Fruit fly (Drosophila melanogaster): ENCODE data around the gene Mur18B.

Gene Mur18B

dm6 chrX:19241790-19242373 is 28.8 kb downstream of the Mur18B start, which contains the start of gene CG14196 (continued):
- TF ChIP-seq Mes4 (GFP tag; optimal IDR thresholded peaks at IDR 0.05) (no peak), Dp (GFP tag; optimal IDR thresholded peaks at IDR 0.05) (no peak), CG17186 (GFP tag; optimal IDR thresholded peaks at IDR 0.05) (no peak), Spps (tag; optimal IDR thresholded peaks at IDR 0.05) (no peak), Vsx1 (GFP tag; optimal IDR thresholded peaks at IDR 0.05) (no peak), MTF-1 (GFP tag; optimal IDR thresholded peaks at IDR 0.05; ENCODE audit: borderline replicate concordance) (no peak), B-H2 (GFP tag; optimal IDR thresholded peaks at IDR 0.05) (no peak), CG30020 (tag; optimal IDR thresholded peaks at IDR 0.05) (no peak), Atf-2 (GFP tag; optimal IDR thresholded peaks at IDR 0.05) (no peak), pum (GFP tag; optimal IDR thresholded peaks at IDR 0.05) (no peak), CG13123 (GFP tag; optimal IDR thresholded peaks at IDR 0.05) (no peak), ro (GFP tag; IDR thresholded peaks at IDR 0.05) (no peak), Doc2 (GFP tag; IDR thresholded peaks at IDR 0.05) (no peak), Dfd (GFP tag; optimal IDR thresholded peaks at IDR 0.05) (no peak), CG6813 (GFP tag; optimal IDR thresholded peaks at IDR 0.05) (no peak), CkIIα-i1 (GFP tag; IDR thresholded peaks at IDR 0.05) (no peak), lmd (GFP tag; IDR thresholded peaks at IDR 0.05) (no peak), Bgb (GFP tag; IDR thresholded peaks at IDR 0.05; ENCODE audit: partially characterized antibody) (peak; percentile 25; the same call in 1 of the 2 replicates), NK7.1 (GFP tag; optimal IDR thresholded peaks at IDR 0.05) (no peak), mirr (GFP tag; optimal IDR thresholded peaks at IDR 0.05) (no peak), CG12219 (GFP tag; optimal IDR thresholded peaks at IDR 0.05) (no peak), CG17912 (GFP tag; optimal IDR thresholded peaks at IDR 0.05) (no peak), Sry-β (GFP tag; optimal IDR thresholded peaks at IDR 0.05) (no peak), sens (GFP tag) (peak; percentile 66), CG4617 (GFP tag; optimal IDR thresholded peaks at IDR 0.05; ENCODE audit: borderline replicate concordance) (no peak), Ptx1 (GFP tag; IDR thresholded peaks at IDR 0.05) (no peak), CG16813 (GFP tag; IDR thresholded peaks at IDR 0.05; ENCODE audit: partially characterized antibody) (no peak), D19B (GFP tag; optimal IDR thresholded peaks at IDR 0.05) (peak; percentile 37), CG11093 (GFP tag; IDR thresholded peaks at IDR 0.05) (no peak), CG14050 (GFP tag; IDR thresholded peaks at IDR 0.05) (no peak), CG12744 (GFP tag; optimal IDR thresholded peaks at IDR 0.05) (no peak), CG8281 (tag; optimal IDR thresholded peaks at IDR 0.05) (peak; percentile 69), so (GFP tag; IDR thresholded peaks at IDR 0.05) (no peak), CG6689 (GFP tag; IDR thresholded peaks at IDR 0.05) (no peak), croc (GFP tag; conservative IDR thresholded peaks at IDR 0.05) (no peak), nom (GFP tag; optimal IDR thresholded peaks at IDR 0.05) (no peak), CG13424 (tag; optimal IDR thresholded peaks at IDR 0.05) (no peak), CG1603 (tag; optimal IDR thresholded peaks at IDR 0.05) (peak; percentile 2), Poxn (GFP tag; IDR thresholded peaks at IDR 0.05) (no peak), BEAF-32 (GFP tag; optimal IDR thresholded peaks at IDR 0.05) (no peak), sug (tag; optimal IDR thresholded peaks at IDR 0.05) (peak; percentile 4), CG3995 (GFP tag; optimal IDR thresholded peaks at IDR 0.05) (no peak), schlank (tag; optimal IDR thresholded peaks at IDR 0.05) (no peak), vvl (GFP tag; IDR thresholded peaks at IDR 0.05) (no peak), NFAT (GFP tag; IDR thresholded peaks at IDR 0.05) (no peak), gfzf (GFP tag; optimal IDR thresholded peaks at IDR 0.05) (no peak), CG1792 (GFP tag; optimal IDR thresholded peaks at IDR 0.05) (no peak), ash1 (GFP tag; optimal IDR thresholded peaks at IDR 0.05) (no peak), CG11723 (GFP tag; optimal IDR thresholded peaks at IDR 0.05) (no peak), Hmr (GFP tag; optimal IDR thresholded peaks at IDR 0.05) (no peak), BtbVII (GFP tag; optimal IDR thresholded peaks at IDR 0.05) (no peak)
